Worm (Caenorhabditis elegans): ENCODE data around the gene pax-1.

- peak in 1 of 2 experiments; percentile 12 for TF ChIP-seq lin-35 (GFP tag; optimal IDR thresholded peaks at IDR 0.05)
- TF ChIP-seq nhr-28 (tag; optimal IDR thresholded peaks at IDR 0.05), result no peak
- no peak for TF ChIP-seq C04F5.9 (tag; optimal IDR thresholded peaks at IDR 0.05)
- TF ChIP-seq nhr-77 (tag; optimal IDR thresholded peaks at IDR 0.05), result no peak
Observed at ce11 chrV:8230056-8230455, 5.3 kb downstream of the pax-1 start.

Measured in whole organism, L1 larva.